Fruit fly (Drosophila melanogaster): ENCODE results near the gene CG9674.

The CG9674 gene

DNA sequence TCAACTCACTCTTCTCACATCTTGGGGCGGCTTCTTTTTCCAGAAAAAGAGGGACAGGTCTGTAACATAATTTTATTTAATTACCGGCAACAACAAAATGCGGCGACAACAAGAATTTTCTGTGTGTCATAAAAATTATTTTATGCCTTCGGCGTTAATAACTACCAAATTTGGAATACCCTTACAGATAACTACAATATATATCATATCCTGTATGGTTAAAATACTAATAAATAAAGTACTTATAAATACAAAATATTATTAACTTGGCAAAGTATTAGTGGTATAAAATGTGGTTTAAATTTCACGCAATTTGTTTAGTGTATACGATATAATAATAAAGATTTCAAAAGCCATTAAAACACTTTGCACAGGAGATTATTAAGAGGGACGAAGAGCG is 56.8 kb downstream of the CG9674 start:
- TF ChIP-seq usp (GFP tag; optimal IDR thresholded peaks at IDR 0.05) = no peak
- no peak for TF ChIP-seq CG8478 (optimal IDR thresholded peaks at IDR 0.05)
- TF ChIP-seq psq (optimal IDR thresholded peaks at IDR 0.05) = no peak
- TF ChIP-seq Dll (optimal IDR thresholded peaks at IDR 0.05) = no peak
- TF ChIP-seq pan (optimal IDR thresholded peaks at IDR 0.05) = no peak
- TF ChIP-seq EcR (GFP tag; optimal IDR thresholded peaks at IDR 0.05) = no peak

DNA sequence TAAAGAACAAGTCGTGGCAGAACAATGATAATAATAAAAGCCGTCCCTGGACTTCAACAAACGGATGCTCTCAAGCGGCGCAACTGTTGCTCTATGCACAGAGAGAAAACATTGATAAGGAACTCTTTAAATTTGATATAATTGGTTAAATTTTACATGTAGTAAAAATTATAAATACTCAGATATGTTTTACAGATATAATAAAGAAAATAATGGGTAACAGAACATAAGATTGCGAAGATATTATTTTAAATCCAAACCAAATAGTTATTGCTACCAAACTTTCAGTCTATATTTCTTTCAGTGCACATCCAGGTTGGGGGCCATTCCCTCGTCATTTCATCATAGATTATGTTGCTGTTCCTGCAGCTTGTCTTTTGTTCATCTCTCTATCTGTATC is 57.8 kb downstream of the CG9674 start:
- TF ChIP-seq EcR (GFP tag; optimal IDR thresholded peaks at IDR 0.05) = no peak
- no peak for TF ChIP-seq CG8478 (optimal IDR thresholded peaks at IDR 0.05)
- no peak for TF ChIP-seq pan (optimal IDR thresholded peaks at IDR 0.05)
- no peak for TF ChIP-seq psq (optimal IDR thresholded peaks at IDR 0.05)
- no peak for TF ChIP-seq Dll (optimal IDR thresholded peaks at IDR 0.05)
- no peak for TF ChIP-seq usp (GFP tag; optimal IDR thresholded peaks at IDR 0.05)

DNA sequence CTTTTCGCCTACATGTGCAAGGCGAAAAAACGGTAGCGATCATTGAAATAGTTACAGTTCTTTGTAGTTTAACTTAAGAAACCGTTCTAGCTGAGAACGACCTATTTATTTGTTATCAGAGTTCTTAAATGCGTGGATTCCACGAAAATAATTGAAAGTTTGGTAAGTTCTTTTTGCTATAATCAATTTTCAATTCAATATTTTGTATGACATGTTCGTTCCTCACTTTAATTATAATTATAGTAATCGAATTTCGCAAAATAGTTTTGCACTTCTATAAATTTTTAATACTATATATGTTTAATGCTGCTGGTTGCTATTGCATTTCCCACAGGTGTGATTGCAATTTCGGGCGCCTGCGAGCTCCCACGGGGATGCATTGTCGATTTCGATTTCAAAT is 59.2 kb downstream of the CG9674 start:
- no peak for TF ChIP-seq pan (optimal IDR thresholded peaks at IDR 0.05)
- no peak for TF ChIP-seq psq (optimal IDR thresholded peaks at IDR 0.05)
- no peak for TF ChIP-seq Dll (optimal IDR thresholded peaks at IDR 0.05)
- TF ChIP-seq usp (GFP tag; optimal IDR thresholded peaks at IDR 0.05) = no peak
- TF ChIP-seq CG8478 (optimal IDR thresholded peaks at IDR 0.05) = no peak
- no peak for TF ChIP-seq EcR (GFP tag; optimal IDR thresholded peaks at IDR 0.05)

dm6 chr3L:16746586-16747383 is 60.7 kb downstream of the CG9674 start:
- no peak for TF ChIP-seq usp (GFP tag; optimal IDR thresholded peaks at IDR 0.05)
- no peak for TF ChIP-seq CG8478 (optimal IDR thresholded peaks at IDR 0.05)
- no peak for TF ChIP-seq EcR (GFP tag; optimal IDR thresholded peaks at IDR 0.05)
- TF ChIP-seq pan (optimal IDR thresholded peaks at IDR 0.05) = no peak
- no peak for TF ChIP-seq psq (optimal IDR thresholded peaks at IDR 0.05)
- TF ChIP-seq Dll (optimal IDR thresholded peaks at IDR 0.05) = no peak

DNA sequence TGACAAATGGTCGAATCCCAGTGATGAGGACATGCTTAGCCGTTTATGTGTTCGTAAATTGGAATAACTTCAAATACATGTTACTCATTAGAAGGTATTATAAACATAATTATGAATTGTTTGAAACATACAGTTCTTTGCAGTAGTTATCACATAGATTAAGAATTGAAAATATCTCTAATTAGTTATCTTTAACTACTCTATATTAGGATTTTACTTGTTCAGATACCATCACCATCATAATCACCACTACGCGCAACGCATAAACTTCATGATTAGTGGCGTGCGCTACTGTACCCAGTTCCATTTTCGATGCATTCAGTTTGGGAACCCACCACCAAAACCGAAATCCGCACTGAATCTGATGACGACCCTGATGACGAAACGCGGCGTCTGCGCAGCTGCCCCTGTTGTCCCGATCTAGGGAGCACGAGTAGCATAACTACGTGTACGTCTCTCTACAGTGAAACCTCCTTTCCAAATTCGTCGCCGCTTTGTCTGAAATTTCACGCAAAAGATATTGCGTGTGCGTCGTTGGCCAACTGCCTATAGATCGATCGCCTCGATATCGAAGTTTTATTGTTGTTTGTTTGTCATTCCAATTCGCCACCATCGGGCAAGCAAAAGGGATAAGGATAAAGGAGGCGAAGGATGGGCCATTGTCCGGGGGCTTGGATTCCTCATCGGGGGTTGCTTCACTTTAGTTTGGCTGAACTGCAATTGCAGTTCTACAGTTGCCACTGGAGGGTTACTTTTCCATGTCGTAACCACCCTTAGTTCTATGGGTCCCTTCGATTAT is 63.4 kb downstream of the CG9674 start:
- TF ChIP-seq psq (optimal IDR thresholded peaks at IDR 0.05) (no peak), EcR (GFP tag; optimal IDR thresholded peaks at IDR 0.05) (no peak), CG8478 (optimal IDR thresholded peaks at IDR 0.05) (no peak), usp (GFP tag; optimal IDR thresholded peaks at IDR 0.05) (no peak), Dll (optimal IDR thresholded peaks at IDR 0.05) (no peak), pan (optimal IDR thresholded peaks at IDR 0.05) (no peak)

DNA sequence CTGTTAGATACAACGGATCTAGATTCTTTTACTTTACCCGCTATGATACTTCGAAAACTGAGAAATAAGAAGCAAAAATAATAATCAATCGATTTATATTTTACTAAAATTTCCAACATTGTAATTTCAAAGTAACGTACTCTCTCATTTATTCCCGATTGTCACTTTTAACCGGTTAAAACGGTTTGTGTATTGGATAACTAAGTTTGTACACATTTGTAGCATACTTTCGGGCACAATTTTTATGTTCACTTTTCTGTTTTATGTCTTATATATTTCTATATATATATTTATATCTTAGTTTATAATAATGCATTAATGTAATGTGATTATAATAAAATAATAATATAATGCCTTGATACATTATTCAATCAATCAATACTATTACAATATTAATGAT is 65.9 kb downstream of the CG9674 start:
- TF ChIP-seq Dll (optimal IDR thresholded peaks at IDR 0.05) = no peak
- no peak for TF ChIP-seq usp (GFP tag; optimal IDR thresholded peaks at IDR 0.05)
- no peak for TF ChIP-seq psq (optimal IDR thresholded peaks at IDR 0.05)
- no peak for TF ChIP-seq pan (optimal IDR thresholded peaks at IDR 0.05)
- TF ChIP-seq EcR (GFP tag; optimal IDR thresholded peaks at IDR 0.05) = no peak
